Fruit fly (Drosophila melanogaster) whole organism, embryonic: Measurements from ENCODE around the gene CG15403.

Experiments used
- Aef1 ChIP-seq: fragments of 200-800 bp; sonication (Bioruptor generic); IDR thresholded peaks from 3 replicates; pipeline ENCODE4 v1.3.6; 2022; ENCODE audit warnings: missing biosample characterization, missing genetic modification characterization
- B-H1 ChIP-seq: fragments of 200-800 bp; sonication (Bioruptor generic); IDR thresholded peaks from 3 replicates; pipeline ENCODE4 v1.3.6; 2022; ENCODE audit warnings: missing biosample characterization, missing genetic modification characterization
- CG10462 ChIP-seq: fragments of 200-800 bp; sonication (Bioruptor generic); optimal IDR thresholded peaks from 2 replicates; lab custom pipeline; 2016; ENCODE audit warnings: missing biosample characterization, missing genetic modification characterization
- CG15011 ChIP-seq: fragments of 200-800 bp; sonication (Bioruptor generic); optimal IDR thresholded peaks from 3 replicates; lab custom pipeline; 2018; ENCODE audit warnings: missing biosample characterization, mild to moderate bottlenecking, missing genetic modification characterization
- CG17186 ChIP-seq: fragments of 200-800 bp; sonication (Bioruptor generic); optimal IDR thresholded peaks from 3 replicates; lab custom pipeline; 2017; ENCODE audit warnings: missing biosample characterization, missing genetic modification reagents, missing genetic modification characterization
- CG2129 ChIP-seq: fragments of 200-800 bp; sonication (Bioruptor generic); IDR thresholded peaks from 2 replicates; pipeline ENCODE4 v1.3.6; 2022; ENCODE audit warnings: missing biosample characterization, missing genetic modification characterization; ENCODE audit not compliant: partially characterized antibody
- CG30403 ChIP-seq: fragments of 200-800 bp; sonication (Bioruptor generic); optimal IDR thresholded peaks from 3 replicates; lab custom pipeline; 2016; ENCODE audit warnings: missing biosample characterization, missing genetic modification characterization
- CG30431 ChIP-seq: fragments of 200-800 bp; sonication (Bioruptor generic); optimal IDR thresholded peaks from 2 replicates; lab custom pipeline; 2017; ENCODE audit warnings: missing biosample characterization, missing genetic modification characterization
- CG3163 ChIP-seq: fragments of 200-800 bp; sonication (Bioruptor generic); optimal IDR thresholded peaks from 3 replicates; lab custom pipeline; 2016; ENCODE audit warnings: missing biosample characterization, missing genetic modification characterization
- CG34376 ChIP-seq: fragments of 200-800 bp; sonication (Bioruptor generic); optimal IDR thresholded peaks from 2 replicates; lab custom pipeline; 2018; ENCODE audit warnings: missing biosample characterization, mild to moderate bottlenecking, missing genetic modification characterization
- CG4328 ChIP-seq: fragments of 200-800 bp; sonication (Bioruptor generic); optimal IDR thresholded peaks from 3 replicates; lab custom pipeline; 2017; ENCODE audit warnings: missing biosample characterization, missing genetic modification reagents, missing genetic modification characterization
- CG4707 ChIP-seq: fragments of 200-800 bp; sonication (Bioruptor generic); optimal IDR thresholded peaks from 2 replicates; lab custom pipeline; 2018; ENCODE audit warnings: missing biosample characterization, mild to moderate bottlenecking, missing genetic modification characterization, moderate library complexity
- CG6689 ChIP-seq: fragments of 200-800 bp; sonication (Bioruptor generic); IDR thresholded peaks from 2 replicates; pipeline ENCODE4 v1.3.6; 2022; ENCODE audit warnings: missing biosample characterization, missing genetic modification characterization
- CG6765 ChIP-seq: fragments of 200-800 bp; sonication (Bioruptor generic); optimal IDR thresholded peaks from 3 replicates; lab custom pipeline; 2017; ENCODE audit warnings: missing biosample characterization, mild to moderate bottlenecking, missing genetic modification characterization
- CG6854 ChIP-seq: fragments of 200-800 bp; sonication (Bioruptor generic); optimal IDR thresholded peaks from 3 replicates; lab custom pipeline; 2017; ENCODE audit warnings: missing biosample characterization, mild to moderate bottlenecking, missing genetic modification characterization
- CG7556 ChIP-seq: fragments of 200-800 bp; sonication (Bioruptor generic); optimal IDR thresholded peaks from 2 replicates; lab custom pipeline; 2017; ENCODE audit warnings: missing biosample characterization, mild to moderate bottlenecking, missing genetic modification characterization
- CG8388 ChIP-seq: fragments of 200-800 bp; sonication (Bioruptor generic); optimal IDR thresholded peaks from 2 replicates; lab custom pipeline; 2019; ENCODE audit warnings: missing biosample characterization, mild to moderate bottlenecking, missing genetic modification characterization, moderate library complexity
- CG9932 ChIP-seq: fragments of 200-800 bp; sonication (Bioruptor generic); IDR thresholded peaks from 2 replicates; pipeline ENCODE4 v1.3.6; 2022; ENCODE audit warnings: missing biosample characterization, missing genetic modification characterization
- CTCF ChIP-seq: fragments of 200-800 bp; sonication (Bioruptor generic); optimal IDR thresholded peaks from 2 replicates; lab custom pipeline; 2017; ENCODE audit warnings: missing biosample characterization, mild to moderate bottlenecking, missing genetic modification characterization, moderate library complexity
- CkIIα-i1 ChIP-seq: fragments of 200-800 bp; sonication (Bioruptor generic); IDR thresholded peaks from 2 replicates; pipeline ENCODE4 v1.3.6; 2022; ENCODE audit warnings: missing biosample characterization, missing genetic modification characterization
- Dad ChIP-seq: fragments of 200-800 bp; sonication (Bioruptor generic); optimal IDR thresholded peaks from 3 replicates; lab custom pipeline; 2016; ENCODE audit warnings: missing biosample characterization, missing genetic modification characterization
- Doc2 ChIP-seq: fragments of 200-800 bp; sonication (Bioruptor generic); IDR thresholded peaks from 2 replicates; pipeline ENCODE4 v1.3.6; 2022; ENCODE audit warnings: missing biosample characterization, missing genetic modification characterization
- HLH3B ChIP-seq: fragments of 200-800 bp; sonication (Bioruptor generic); IDR thresholded peaks from 2 replicates; pipeline ENCODE4 v1.3.6; 2022; ENCODE audit warnings: missing biosample characterization, missing genetic modification characterization
- HLH4C ChIP-seq: fragments of 200-800 bp; sonication (Bioruptor generic); IDR thresholded peaks from 3 replicates; pipeline ENCODE4 v1.3.6; 2022; ENCODE audit warnings: missing biosample characterization, missing genetic modification characterization; ENCODE audit not compliant: partially characterized antibody
- HLH54F ChIP-seq: fragments of 200-800 bp; sonication (Bioruptor generic); optimal IDR thresholded peaks from 3 replicates; lab custom pipeline; 2016; ENCODE audit warnings: missing biosample characterization, missing genetic modification characterization
- Hey ChIP-seq: fragments of 200-800 bp; sonication (Bioruptor generic); optimal IDR thresholded peaks from 3 replicates; lab custom pipeline; 2018; ENCODE audit warnings: missing biosample characterization, mild to moderate bottlenecking, missing genetic modification characterization
- Hmr ChIP-seq: fragments of 200-800 bp; sonication (Bioruptor generic); optimal IDR thresholded peaks from 3 replicates; lab custom pipeline; 2017; ENCODE audit warnings: mild to moderate bottlenecking, missing biosample characterization, missing genetic modification reagents, missing genetic modification characterization
- Jarid2 ChIP-seq: fragments of 200-800 bp; sonication (Bioruptor generic); optimal IDR thresholded peaks from 3 replicates; lab custom pipeline; 2017; ENCODE audit warnings: mild to moderate bottlenecking, missing biosample characterization, missing genetic modification reagents, missing genetic modification characterization
- MBD-R2 ChIP-seq: fragments of 200-800 bp; sonication (Bioruptor generic); IDR thresholded peaks from 2 replicates; pipeline ENCODE4 v1.3.6; 2022; ENCODE audit warnings: missing biosample characterization, missing genetic modification characterization
- Mad ChIP-seq: fragments of 200-800 bp; sonication (Bioruptor generic); optimal IDR thresholded peaks from 2 replicates; lab custom pipeline; 2016; ENCODE audit warnings: missing biosample characterization, missing genetic modification characterization
- NC2β ChIP-seq: fragments of 200-800 bp; sonication (Bioruptor generic); optimal IDR thresholded peaks from 2 replicates; lab custom pipeline; 2016; ENCODE audit warnings: missing biosample characterization, missing genetic modification characterization
- Nf-YC ChIP-seq: fragments of 200-800 bp; optimal IDR thresholded peaks from 3 replicates; lab custom pipeline; 2019; ENCODE audit warnings: missing biosample characterization, mild to moderate bottlenecking, missing genetic modification characterization, moderate library complexity
- TFAM ChIP-seq: fragments of 200-800 bp; sonication (Bioruptor generic); optimal IDR thresholded peaks from 2 replicates; lab custom pipeline; 2017; ENCODE audit warnings: missing biosample characterization, missing genetic modification characterization, inconsistent platforms
- ara ChIP-seq: fragments of 200-800 bp; sonication (Bioruptor generic); IDR thresholded peaks from 2 replicates; pipeline ENCODE4 v1.3.6; 2022; ENCODE audit warnings: missing biosample characterization, missing genetic modification characterization
- crol ChIP-seq: fragments of 200-800 bp; sonication (Bioruptor generic); IDR thresholded peaks from 2 replicates; pipeline ENCODE4 v1.3.6; 2022; ENCODE audit warnings: missing biosample characterization, missing genetic modification characterization
- dmrt99B ChIP-seq: fragments of 200-800 bp; sonication (Bioruptor generic); optimal IDR thresholded peaks from 2 replicates; lab custom pipeline; 2018; ENCODE audit warnings: missing biosample characterization, mild to moderate bottlenecking, missing genetic modification characterization, moderate library complexity
- dpn ChIP-seq, 2 experiments: fragments of 200-800 bp; sonication (Bioruptor generic); optimal IDR thresholded peaks; 3 replicates each; lab custom pipeline; 2016; ENCODE audit warnings: missing biosample characterization in 2 of 2, missing genetic modification characterization in 2 of 2
- en ChIP-seq: fragments of 200-800 bp; sonication (Bioruptor generic); optimal IDR thresholded peaks from 2 replicates; lab custom pipeline; 2016; ENCODE audit warnings: missing biosample characterization, missing genetic modification characterization
- eve ChIP-seq, 2 experiments: fragments of >200 bp; optimal IDR thresholded peaks; 2 replicates each; lab custom pipeline; 2017; ENCODE audit warnings: missing biosample characterization in 2 of 2, missing genetic modification characterization in 2 of 2
- fd102C ChIP-seq: fragments of 200-800 bp; sonication (Bioruptor generic); optimal IDR thresholded peaks from 2 replicates; lab custom pipeline; 2018; ENCODE audit warnings: missing biosample characterization, mild to moderate bottlenecking, missing genetic modification characterization, moderate library complexity
- grau ChIP-seq: fragments of 200-800 bp; optimal IDR thresholded peaks from 3 replicates; lab custom pipeline; 2019; ENCODE audit warnings: missing biosample characterization, mild to moderate bottlenecking, missing genetic modification characterization, moderate library complexity
- mam ChIP-seq: fragments of 200-800 bp; sonication (Bioruptor generic); optimal IDR thresholded peaks from 3 replicates; lab custom pipeline; 2016; ENCODE audit warnings: missing biosample characterization, missing genetic modification characterization
- nom ChIP-seq: fragments of 200-800 bp; sonication (Bioruptor generic); optimal IDR thresholded peaks from 2 replicates; lab custom pipeline; 2017; ENCODE audit warnings: missing biosample characterization, missing genetic modification characterization, mild to moderate bottlenecking, moderate library complexity, missing genetic modification reagents
- pan ChIP-seq, 4 experiments: fragments of >200 bp in 3 of 4; fragments of 200-800 bp in 1 of 4; sonication (Bioruptor generic) in 1 of 4; optimal IDR thresholded peaks in 3 of 4; IDR thresholded peaks in 1 of 4; 2 replicates each; pipeline versions ENCODE4 v1.3.6 to Lab custom; 2017 to 2022; ENCODE audit warnings: missing biosample characterization in 2 of 4, missing genetic modification characterization in 2 of 4, mixed read lengths in 1 of 4
- prd ChIP-seq, 3 experiments: fragments of >200 bp in 2 of 3; fragments of 200-800 bp in 1 of 3; sonication (Bioruptor generic) in 1 of 3; optimal IDR thresholded peaks in 2 of 3; IDR thresholded peaks in 1 of 3; 2 replicates in 2 of 3; 3 replicates in 1 of 3; pipeline versions ENCODE4 v1.3.6 to Lab custom; 2017 to 2022; ENCODE audit warnings: missing biosample characterization in 1 of 3, missing genetic modification characterization in 1 of 3
- pzg ChIP-seq: fragments of 200-800 bp; sonication (Bioruptor generic); optimal IDR thresholded peaks from 3 replicates; lab custom pipeline; 2018; ENCODE audit warnings: missing biosample characterization, mild to moderate bottlenecking, missing genetic modification characterization, moderate library complexity
- slbo ChIP-seq: fragments of 200-800 bp; sonication (Bioruptor generic); IDR thresholded peaks from 2 replicates; pipeline ENCODE4 v1.3.6; 2022; ENCODE audit warnings: missing biosample characterization, missing genetic modification characterization
- slp2 ChIP-seq: fragments of 200-800 bp; sonication (Bioruptor generic); optimal IDR thresholded peaks from 2 replicates; lab custom pipeline; 2016; ENCODE audit warnings: missing biosample characterization, missing genetic modification characterization
- stc ChIP-seq: fragments of 200-800 bp; sonication (Bioruptor generic); IDR thresholded peaks from 2 replicates; pipeline ENCODE4 v1.3.6; 2022; ENCODE audit warnings: missing biosample characterization, missing genetic modification characterization
- wor ChIP-seq: fragments of 200-800 bp; sonication (Bioruptor generic); IDR thresholded peaks from 2 replicates; pipeline ENCODE4 v1.3.6; 2022; ENCODE audit warnings: missing biosample characterization, missing genetic modification characterization

The CG15403 gene

DNA sequence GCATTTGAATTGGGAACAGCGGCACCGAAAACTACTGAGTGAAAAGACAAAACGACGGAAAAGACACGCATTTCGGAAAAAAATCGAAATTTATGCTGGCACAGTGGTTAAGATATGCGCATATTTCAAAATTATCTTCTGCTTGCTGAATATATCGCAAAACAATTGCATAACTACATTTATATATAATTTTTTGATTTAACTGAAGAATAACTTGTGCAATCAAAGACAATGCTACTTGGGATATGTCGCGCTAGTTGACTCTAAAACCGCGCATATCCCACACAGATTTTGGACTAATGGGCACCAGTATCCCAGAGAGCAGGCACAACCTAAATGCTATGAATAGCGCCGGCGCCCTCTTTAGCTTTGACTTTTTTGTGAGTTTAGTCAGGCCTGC, 27.6 kb upstream of the CG15403 start (continued):
- TF ChIP-seq Nf-YC (tag; lab: Kevin White, UChicago) = no peak
- peak; percentile 20 for TF ChIP-seq NC2β (GFP tag; lab: Kevin White, UChicago)
- TF ChIP-seq CG15011 (GFP tag; lab: Kevin White, UChicago) = no peak
- TF ChIP-seq CG6854 (GFP tag; lab: Kevin White, UChicago) = no peak
- TF ChIP-seq crol (GFP tag; lab: Robert Waterston, UW) = no peak
- no peak for TF ChIP-seq pan (optimal IDR thresholded peaks at IDR 0.05; lab: Kevin White, UChicago)
- peak in 1 of 2 experiments; percentile 75 for TF ChIP-seq pan (GFP tag; optimal IDR thresholded peaks at IDR 0.05 in 1 of 2, IDR thresholded peaks at IDR 0.05 in 1 of 2)
- TF ChIP-seq CG7556 = peak; percentile 40
- no peak for TF ChIP-seq CTCF
- TF ChIP-seq pzg = no peak
- TF ChIP-seq Doc2 = 0 out of 2 replicates have a peak, but pooled peaks have one; percentile 20
- no peak for TF ChIP-seq Jarid2 (GFP tag; lab: Kevin White, UChicago)
- TF ChIP-seq CG10462 = no peak
- no peak for TF ChIP-seq CkIIα-i1 (GFP tag; lab: Robert Waterston, UW)
- 0 out of 2 replicates have a peak, but pooled peaks have one; percentile 8 for TF ChIP-seq CG9932 (GFP tag; lab: Robert Waterston, UW)
- TF ChIP-seq CG17186 (GFP tag; lab: Kevin White, UChicago) = no peak
- no peak for TF ChIP-seq fd102C (GFP tag; lab: Kevin White, UChicago)
- no peak for TF ChIP-seq CG34376 (GFP tag; lab: Kevin White, UChicago)
- no peak for TF ChIP-seq Hmr
- no peak for TF ChIP-seq Hey
- TF ChIP-seq eve (GFP tag; optimal IDR thresholded peaks at IDR 0.05; lab: Kevin White, UChicago) = peak in 1 of 2 experiments; percentile 76

DNA sequence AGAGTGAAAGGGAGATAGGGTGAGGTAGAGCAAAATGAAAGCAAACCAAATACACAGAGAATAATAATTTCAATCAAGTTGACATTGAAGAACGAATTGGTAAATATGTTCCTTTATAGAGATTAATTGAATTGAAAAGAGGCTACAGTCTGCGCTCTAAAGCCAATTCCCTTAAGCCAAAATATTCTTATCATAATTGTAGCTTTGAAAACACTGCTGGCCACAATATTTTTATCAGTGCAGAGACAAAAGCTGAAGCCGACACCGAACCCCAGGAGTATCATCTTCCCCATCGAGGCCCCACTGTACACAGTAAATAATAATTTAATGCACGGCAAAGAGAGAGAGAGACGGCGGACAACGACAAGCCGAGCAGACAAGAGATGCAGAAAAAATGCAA, 22.5 kb upstream of the CG15403 start:
- TF ChIP-seq dpn (GFP tag; optimal IDR thresholded peaks at IDR 0.05; lab: Kevin White, UChicago) (peak; percentile 2 to 34), Aef1 (GFP tag; lab: Robert Waterston, UW) (peak; percentile 11; the same call in 1 of the 3 replicates), CG6765 (no peak), CG3163 (GFP tag; lab: Kevin White, UChicago) (no peak), CG4328 (no peak), slp2 (GFP tag; lab: Kevin White, UChicago) (no peak), Mad (peak; percentile 48), en (GFP tag; lab: Kevin White, UChicago) (no peak), CG4707 (GFP tag; lab: Kevin White, UChicago) (no peak), HLH54F (GFP tag; lab: Kevin White, UChicago) (no peak), slbo (GFP tag; lab: Robert Waterston, UW) (peak; percentile 26; the same call in 1 of the 2 replicates), CG8388 (GFP tag; lab: Kevin White, UChicago) (peak; percentile 17), prd (optimal IDR thresholded peaks at IDR 0.05; lab: Kevin White, UChicago) (no peak), prd (GFP tag; IDR thresholded peaks at IDR 0.05; lab: Robert Waterston, UW) (peak; percentile 59; the same call in 1 of the 3 replicates), CG30403 (GFP tag; lab: Kevin White, UChicago) (peak; percentile 19), HLH3B (GFP tag; lab: Robert Waterston, UW) (peak; percentile 42; the same call in 1 of the 2 replicates), HLH4C (GFP tag; lab: Robert Waterston, UW) (no peak), CG2129 (no peak), dmrt99B (tag; lab: Kevin White, UChicago) (peak; percentile 45), mam (GFP tag; lab: Kevin White, UChicago) (peak; percentile 9), ara (GFP tag; lab: Robert Waterston, UW) (peak; percentile 28; the same call in 1 of the 2 replicates), Hey (no peak), grau (tag; lab: Kevin White, UChicago) (peak; percentile 55), TFAM (GFP tag; lab: Kevin White, UChicago) (no peak), CG30431 (no peak), B-H1 (peak; percentile 13; the same call in 1 of the 3 replicates), MBD-R2 (GFP tag; lab: Robert Waterston, UW) (no peak), nom (GFP tag; lab: Kevin White, UChicago) (peak; percentile 28), CG6689 (GFP tag; lab: Robert Waterston, UW) (0 out of 2 replicates have a peak, but pooled peaks have one; percentile 32), Dad (GFP tag; lab: Kevin White, UChicago) (peak; percentile 11), stc (GFP tag; lab: Robert Waterston, UW) (peak; percentile 34; the same call in 1 of the 2 replicates), wor (GFP tag; lab: Robert Waterston, UW) (0 out of 2 replicates have a peak, but pooled peaks have one; percentile 23)
